Worm (Caenorhabditis elegans) whole organism, mixed stage, embryonic: ENCODE results near the gene K09C6.2.

Experiments
- blmp-1 ChIP-seq: fragments of 150-350 bp; optimal IDR thresholded peaks from 2 replicates; lab custom pipeline; 2014; ENCODE audit warnings: missing biosample characterization, missing genetic modification characterization
- elt-1 ChIP-seq: sonication (generic microtip); optimal IDR thresholded peaks from 2 replicates; lab custom pipeline; 2017; ENCODE audit warnings: missing genetic modification characterization, mild to moderate bottlenecking, missing compliant biosample characterization, antibody characterized with exemption, moderate library complexity, borderline replicate concordance; ENCODE audit not compliant: insufficient read depth
- nhr-237 ChIP-seq: fragments of 150-350 bp; optimal IDR thresholded peaks from 2 replicates; lab custom pipeline; 2014; ENCODE audit warnings: missing biosample characterization, missing genetic modification characterization
- nhr-28 ChIP-seq: fragments of 150-350 bp; optimal IDR thresholded peaks from 2 replicates; lab custom pipeline; 2014; ENCODE audit warnings: missing biosample characterization, missing genetic modification characterization
- nhr-76 ChIP-seq: sonication (generic microtip); optimal IDR thresholded peaks from 2 replicates; lab custom pipeline; 2017; ENCODE audit warnings: missing biosample characterization, missing genetic modification characterization
- unc-39 ChIP-seq: fragments of 150-350 bp; optimal IDR thresholded peaks from 2 replicates; lab custom pipeline; 2014; ENCODE audit warnings: missing biosample characterization, missing genetic modification characterization
- unc-62 ChIP-seq: fragments of 150-350 bp; optimal IDR thresholded peaks from 2 replicates; lab custom pipeline; 2014; ENCODE audit warnings: missing biosample characterization, missing genetic modification reagents, missing genetic modification characterization

ce11 chrV:903460-903859, 46.8 kb downstream of the K09C6.2 start, which contains the start of gene fmo-5:
- TF ChIP-seq nhr-28, result no peak
- TF ChIP-seq unc-39, result no peak
- no peak for TF ChIP-seq nhr-76
- no peak for TF ChIP-seq blmp-1 (tag; lab: Kevin White, UChicago)
- no peak for TF ChIP-seq elt-1 (tag; lab: Kevin White, UChicago)
- no peak for TF ChIP-seq nhr-237 (tag; lab: Kevin White, UChicago)
- TF ChIP-seq unc-62 (GFP tag; lab: Kevin White, UChicago), result no peak
